Fruit fly (Drosophila melanogaster): ENCODE results near the gene CG11760.
A peak's percentile ranks its signal among the peaks of the same experiment; 100 is the strongest.

CG11760 gene

DNA sequence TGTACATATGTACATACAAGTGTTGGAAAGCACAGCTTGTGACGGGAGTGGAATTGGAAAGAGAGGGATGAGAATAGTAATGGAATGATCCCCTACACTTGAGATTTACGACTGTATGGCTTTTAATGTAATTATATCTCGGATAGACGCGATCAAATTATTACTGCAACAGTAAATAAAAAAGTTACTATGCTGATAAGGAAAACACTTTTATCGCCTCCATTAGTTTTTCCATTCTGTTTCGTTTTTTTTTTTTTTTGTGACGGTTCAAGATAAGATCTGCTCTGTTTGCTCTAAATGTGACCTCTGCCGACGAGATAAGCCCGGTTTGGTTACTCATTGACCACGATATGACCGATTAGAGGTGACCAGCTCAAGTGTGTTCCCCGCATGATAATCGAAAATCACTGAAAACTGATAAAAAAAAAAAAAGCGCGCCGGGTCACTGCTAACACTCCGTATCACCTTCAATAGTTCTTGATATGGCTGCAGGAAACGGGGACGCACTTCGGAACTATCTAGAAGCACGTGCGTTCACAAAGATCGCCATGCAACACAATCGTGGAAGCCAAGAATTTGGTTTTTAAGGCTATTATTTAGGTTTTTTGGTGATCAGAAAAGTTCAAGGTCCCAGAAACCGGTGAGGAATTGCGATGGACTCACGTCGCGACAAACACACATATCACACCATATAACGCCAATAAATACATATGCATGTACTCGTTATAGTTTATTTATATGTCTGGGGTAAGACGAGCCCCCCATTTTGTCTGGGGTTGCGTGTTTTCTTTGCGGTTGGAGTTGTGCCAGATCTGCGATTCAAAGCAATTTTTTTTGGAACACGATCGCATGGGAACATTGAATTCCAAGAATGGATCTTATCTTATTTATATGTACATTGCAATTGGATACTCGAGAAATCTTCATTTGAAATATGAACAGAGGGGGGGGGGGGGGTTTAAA lies 48.2 kb upstream of the CG11760 start, which contains the start of gene p (continued):
- no peak for TF ChIP-seq CG4854 (GFP tag; optimal IDR thresholded peaks at IDR 0.05)
- no peak for TF ChIP-seq D19A (tag; optimal IDR thresholded peaks at IDR 0.05)
- peak; percentile 26 for TF ChIP-seq CG17829 (tag; optimal IDR thresholded peaks at IDR 0.05)
- TF ChIP-seq tin (GFP tag; optimal IDR thresholded peaks at IDR 0.05): peak; percentile 43
- TF ChIP-seq onecut (GFP tag; IDR thresholded peaks at IDR 0.05): 0 out of 2 replicates have a peak, but pooled peaks have one; percentile 12
- peak; percentile 2 for TF ChIP-seq NC2α (GFP tag; optimal IDR thresholded peaks at IDR 0.05)
- TF ChIP-seq ERR (GFP tag; optimal IDR thresholded peaks at IDR 0.05): no peak
- no peak for TF ChIP-seq corto (GFP tag; optimal IDR thresholded peaks at IDR 0.05)
- peak; percentile 5 for TF ChIP-seq Hand (GFP tag; optimal IDR thresholded peaks at IDR 0.05)
- TF ChIP-seq CG2120 (GFP tag; optimal IDR thresholded peaks at IDR 0.05): peak; percentile 66
- TF ChIP-seq jing (GFP tag; optimal IDR thresholded peaks at IDR 0.05): no peak
- TF ChIP-seq ewg (GFP tag; optimal IDR thresholded peaks at IDR 0.05): no peak
- TF ChIP-seq CG13775 (GFP tag; optimal IDR thresholded peaks at IDR 0.05): no peak
- TF ChIP-seq CG10274 (GFP tag; optimal IDR thresholded peaks at IDR 0.05): peak; percentile 99
- TF ChIP-seq CG6765 (GFP tag; optimal IDR thresholded peaks at IDR 0.05): peak; percentile 32
- no peak for TF ChIP-seq Max (GFP tag; optimal IDR thresholded peaks at IDR 0.05)
- TF ChIP-seq HLH54F (GFP tag; optimal IDR thresholded peaks at IDR 0.05): peak; percentile 39
- TF ChIP-seq CG15479 (GFP tag; optimal IDR thresholded peaks at IDR 0.05): peak; percentile 68
- no peak for TF ChIP-seq CG14441 (GFP tag; IDR thresholded peaks at IDR 0.05)
- TF ChIP-seq CG7745 (tag; optimal IDR thresholded peaks at IDR 0.05): no peak
- no peak for TF ChIP-seq ken (GFP tag; IDR thresholded peaks at IDR 0.05)
- TF ChIP-seq CG4328 (GFP tag; optimal IDR thresholded peaks at IDR 0.05): no peak
- peak; percentile 37 for TF ChIP-seq Dad (GFP tag; optimal IDR thresholded peaks at IDR 0.05)
- TF ChIP-seq Hey (tag; optimal IDR thresholded peaks at IDR 0.05): no peak
- TF ChIP-seq CG8765 (GFP tag; IDR thresholded peaks at IDR 0.05): no peak
- peak; percentile 48; the same call in 1 of the 2 replicates for TF ChIP-seq sim (GFP tag; IDR thresholded peaks at IDR 0.05)
- peak; percentile 36 for TF ChIP-seq slp2 (GFP tag; optimal IDR thresholded peaks at IDR 0.05)
- TF ChIP-seq CG12942 (GFP tag; optimal IDR thresholded peaks at IDR 0.05): peak; percentile 23
- TF ChIP-seq CG7556 (GFP tag; optimal IDR thresholded peaks at IDR 0.05): peak; percentile 61
- TF ChIP-seq CG13296 (GFP tag; optimal IDR thresholded peaks at IDR 0.05): no peak
- no peak for TF ChIP-seq vnd (GFP tag; IDR thresholded peaks at IDR 0.05; ENCODE audit: partially characterized antibody)
- peak; percentile 27 for TF ChIP-seq CG18764 (GFP tag; optimal IDR thresholded peaks at IDR 0.05)
- no peak for TF ChIP-seq zf30C (GFP tag; optimal IDR thresholded peaks at IDR 0.05)
- TF ChIP-seq MTF-1 (GFP tag; optimal IDR thresholded peaks at IDR 0.05; ENCODE audit: borderline replicate concordance): no peak
- peak; percentile 17 for TF ChIP-seq Bteb2 (GFP tag; optimal IDR thresholded peaks at IDR 0.05)
- peak; percentile 30 for TF ChIP-seq Dip3 (GFP tag; optimal IDR thresholded peaks at IDR 0.05)
- no peak for TF ChIP-seq eyg (GFP tag; optimal IDR thresholded peaks at IDR 0.05)
- peak; percentile 89 for TF ChIP-seq sqz (GFP tag; optimal IDR thresholded peaks at IDR 0.05)
- TF ChIP-seq dysf (GFP tag; IDR thresholded peaks at IDR 0.05): 0 out of 3 replicates have a peak, but pooled peaks have one; percentile 11
- TF ChIP-seq zen2 (GFP tag; IDR thresholded peaks at IDR 0.05; ENCODE audit: partially characterized antibody): no peak
- peak; percentile 34 for TF ChIP-seq Blimp-1 (GFP tag; optimal IDR thresholded peaks at IDR 0.05)
- peak; percentile 57 for TF ChIP-seq nerfin-1 (tag; optimal IDR thresholded peaks at IDR 0.05)
- no peak for TF ChIP-seq Doc3 (GFP tag; IDR thresholded peaks at IDR 0.05; ENCODE audit: partially characterized antibody)
- no peak for TF ChIP-seq CG1602 (GFP tag; optimal IDR thresholded peaks at IDR 0.05)
- TF ChIP-seq hbn (GFP tag; IDR thresholded peaks at IDR 0.05; ENCODE audit: partially characterized antibody): no peak
- 0 out of 2 replicates have a peak, but pooled peaks have one; percentile 28 for TF ChIP-seq Atf6 (GFP tag; IDR thresholded peaks at IDR 0.05)
- TF ChIP-seq nerfin-2 (GFP tag; IDR thresholded peaks at IDR 0.05; ENCODE audit: partially characterized antibody): no peak
- TF ChIP-seq grau (tag; optimal IDR thresholded peaks at IDR 0.05): peak; percentile 15
